Fruit fly (Drosophila melanogaster) whole organism, embryonic: ENCODE measurements around the gene Syx18.

Source experiments
- BtbVII ChIP-seq: fragments of 200-800 bp; sonication (Bioruptor generic); optimal IDR thresholded peaks from 3 replicates; lab custom pipeline; 2017; ENCODE audit warnings: missing biosample characterization, mild to moderate bottlenecking, missing genetic modification characterization
- CG10366 ChIP-seq: fragments of 200-800 bp; sonication (Bioruptor generic); IDR thresholded peaks from 2 replicates; pipeline ENCODE4 v1.3.6; 2022; ENCODE audit warnings: missing biosample characterization, missing genetic modification characterization
- CG11696 ChIP-seq: fragments of 200-800 bp; sonication (Bioruptor generic); IDR thresholded peaks from 2 replicates; pipeline ENCODE4 v1.3.6; 2022; ENCODE audit warnings: missing biosample characterization, missing genetic modification characterization
- CG12391 ChIP-seq: fragments of 200-800 bp; sonication (Bioruptor generic); optimal IDR thresholded peaks from 3 replicates; lab custom pipeline; 2018; ENCODE audit warnings: missing biosample characterization, mild to moderate bottlenecking, missing genetic modification characterization, moderate library complexity
- CG12659 ChIP-seq: fragments of 200-800 bp; sonication (Bioruptor generic); optimal IDR thresholded peaks from 3 replicates; lab custom pipeline; 2017; ENCODE audit warnings: mild to moderate bottlenecking, missing biosample characterization, missing genetic modification reagents, missing genetic modification characterization
- CG14667 ChIP-seq: fragments of 200-800 bp; sonication (Bioruptor generic); IDR thresholded peaks from 2 replicates; pipeline ENCODE4 v1.3.6; 2022; ENCODE audit warnings: missing biosample characterization, missing genetic modification characterization
- CG14710 ChIP-seq: fragments of 200-800 bp; sonication (Bioruptor generic); optimal IDR thresholded peaks from 3 replicates; lab custom pipeline; 2019; ENCODE audit warnings: missing biosample characterization, mild to moderate bottlenecking, missing genetic modification characterization, moderate library complexity
- CG15514 ChIP-seq: fragments of 200-800 bp; sonication (Bioruptor generic); optimal IDR thresholded peaks from 3 replicates; lab custom pipeline; 2017; ENCODE audit warnings: missing biosample characterization, missing genetic modification characterization, mild to moderate bottlenecking, moderate library complexity, missing genetic modification reagents
- CG16779 ChIP-seq: fragments of 200-800 bp; sonication (Bioruptor generic); IDR thresholded peaks from 2 replicates; pipeline ENCODE4 v1.3.6; 2022; ENCODE audit warnings: missing biosample characterization, missing genetic modification characterization
- CG17186 ChIP-seq: fragments of 200-800 bp; sonication (Bioruptor generic); optimal IDR thresholded peaks from 3 replicates; lab custom pipeline; 2017; ENCODE audit warnings: missing biosample characterization, missing genetic modification reagents, missing genetic modification characterization
- CG17359 ChIP-seq: fragments of 200-800 bp; sonication (Bioruptor generic); optimal IDR thresholded peaks from 3 replicates; lab custom pipeline; 2018; ENCODE audit warnings: missing biosample characterization, mild to moderate bottlenecking, missing genetic modification characterization, moderate library complexity
- CG30403 ChIP-seq: fragments of 200-800 bp; sonication (Bioruptor generic); optimal IDR thresholded peaks from 3 replicates; lab custom pipeline; 2016; ENCODE audit warnings: missing biosample characterization, missing genetic modification characterization
- CG32767 ChIP-seq: fragments of 200-800 bp; sonication (Bioruptor generic); IDR thresholded peaks from 2 replicates; pipeline ENCODE4 v1.3.6; 2022; ENCODE audit warnings: missing biosample characterization, missing genetic modification characterization
- CG32772 ChIP-seq: fragments of 200-800 bp; sonication (Bioruptor generic); IDR thresholded peaks from 2 replicates; pipeline ENCODE4 v1.3.6; 2022; ENCODE audit warnings: missing biosample characterization, missing genetic modification characterization
- CG33213 ChIP-seq: fragments of 200-800 bp; sonication (Bioruptor generic); optimal IDR thresholded peaks from 3 replicates; lab custom pipeline; 2016; ENCODE audit warnings: missing biosample characterization, missing genetic modification characterization
- CG3847 ChIP-seq: fragments of 200-800 bp; sonication (Bioruptor generic); IDR thresholded peaks from 2 replicates; pipeline ENCODE4 v1.3.6; 2022; ENCODE audit warnings: missing biosample characterization, missing genetic modification characterization
- CG4404 ChIP-seq: fragments of 200-800 bp; sonication (Bioruptor generic); IDR thresholded peaks from 2 replicates; pipeline ENCODE4 v1.3.6; 2022; ENCODE audit warnings: missing biosample characterization, missing genetic modification characterization
- CG8359 ChIP-seq: fragments of 200-800 bp; sonication (Bioruptor generic); optimal IDR thresholded peaks from 2 replicates; lab custom pipeline; 2017; ENCODE audit warnings: missing biosample characterization, mild to moderate bottlenecking, missing genetic modification characterization, borderline replicate concordance
- CkIIα-i1 ChIP-seq: fragments of 200-800 bp; sonication (Bioruptor generic); IDR thresholded peaks from 2 replicates; pipeline ENCODE4 v1.3.6; 2022; ENCODE audit warnings: missing biosample characterization, missing genetic modification characterization
- Doc3 ChIP-seq: fragments of 200-800 bp; sonication (Bioruptor generic); IDR thresholded peaks from 3 replicates; pipeline ENCODE4 v1.3.6; 2022; ENCODE audit warnings: missing biosample characterization, missing genetic modification characterization; ENCODE audit not compliant: partially characterized antibody
- Drgx ChIP-seq: fragments of 200-800 bp; sonication (Bioruptor generic); IDR thresholded peaks from 2 replicates; pipeline ENCODE4 v1.3.6; 2022; ENCODE audit warnings: missing biosample characterization, missing genetic modification characterization
- HLH54F ChIP-seq: fragments of 200-800 bp; sonication (Bioruptor generic); optimal IDR thresholded peaks from 3 replicates; lab custom pipeline; 2016; ENCODE audit warnings: missing biosample characterization, missing genetic modification characterization
- Hr51 ChIP-seq, 2 experiments: fragments of 200-800 bp; sonication (Bioruptor generic); optimal IDR thresholded peaks; 2 replicates in 1 of 2; 3 replicates in 1 of 2; lab custom pipeline; 2016 to 2018; ENCODE audit warnings: missing biosample characterization in 2 of 2, missing genetic modification characterization in 2 of 2, mild to moderate bottlenecking in 1 of 2, moderate library complexity in 1 of 2
- Hsf ChIP-seq: fragments of 200-800 bp; sonication (Bioruptor generic); optimal IDR thresholded peaks from 3 replicates; lab custom pipeline; 2016; ENCODE audit warnings: missing biosample characterization, missing genetic modification characterization
- Jarid2 ChIP-seq: fragments of 200-800 bp; sonication (Bioruptor generic); optimal IDR thresholded peaks from 3 replicates; lab custom pipeline; 2017; ENCODE audit warnings: mild to moderate bottlenecking, missing biosample characterization, missing genetic modification reagents, missing genetic modification characterization
- NC2α ChIP-seq: fragments of 200-800 bp; sonication (Bioruptor generic); optimal IDR thresholded peaks from 2 replicates; lab custom pipeline; 2016; ENCODE audit warnings: missing biosample characterization, missing genetic modification characterization
- Oli ChIP-seq: fragments of 200-800 bp; sonication (Bioruptor generic); optimal IDR thresholded peaks from 2 replicates; lab custom pipeline; 2018; ENCODE audit warnings: missing biosample characterization, mild to moderate bottlenecking, missing genetic modification characterization, moderate library complexity
- Rfx ChIP-seq: fragments of 200-800 bp; sonication (Bioruptor generic); IDR thresholded peaks from 2 replicates; pipeline ENCODE4 v1.3.6; 2022; ENCODE audit warnings: missing biosample characterization, missing genetic modification characterization
- Side ChIP-seq: fragments of 200-800 bp; sonication (Bioruptor generic); optimal IDR thresholded peaks from 2 replicates; lab custom pipeline; 2016; ENCODE audit warnings: missing biosample characterization, missing genetic modification characterization
- Sox100B ChIP-seq: fragments of 200-800 bp; sonication (Bioruptor generic); optimal IDR thresholded peaks from 3 replicates; lab custom pipeline; 2018; ENCODE audit warnings: missing biosample characterization, mild to moderate bottlenecking, missing genetic modification characterization
- Sox102F ChIP-seq: fragments of 200-800 bp; sonication (Bioruptor generic); optimal IDR thresholded peaks from 2 replicates; lab custom pipeline; 2018; ENCODE audit warnings: missing biosample characterization, mild to moderate bottlenecking, missing genetic modification characterization, moderate library complexity
- Tbp ChIP-seq: fragments of >200 bp; optimal IDR thresholded peaks from 2 replicates; lab custom pipeline; 2018; ENCODE audit warnings: missing biosample characterization, missing genetic modification characterization
- ase ChIP-seq: fragments of 200-800 bp; sonication (Bioruptor generic); IDR thresholded peaks from 3 replicates; pipeline ENCODE4 v1.3.6; 2022; ENCODE audit warnings: missing biosample characterization, missing genetic modification characterization
- bbx ChIP-seq: fragments of 200-800 bp; sonication (Bioruptor generic); IDR thresholded peaks from 2 replicates; pipeline ENCODE4 v1.3.6; 2022; ENCODE audit warnings: missing biosample characterization, missing genetic modification characterization; ENCODE audit not compliant: partially characterized antibody
- croc ChIP-seq: fragments of 200-800 bp; sonication (Bioruptor generic); conservative IDR thresholded peaks from 3 replicates; pipeline ENCODE4 v1.3.6; 2022; ENCODE audit warnings: missing biosample characterization, missing genetic modification characterization
- danr ChIP-seq: fragments of 200-800 bp; sonication (Bioruptor generic); IDR thresholded peaks from 2 replicates; pipeline ENCODE4 v1.3.6; 2022; ENCODE audit warnings: missing biosample characterization, missing genetic modification characterization
- gcm ChIP-seq: fragments of 200-800 bp; sonication (Bioruptor generic); optimal IDR thresholded peaks from 2 replicates; lab custom pipeline; 2019; ENCODE audit warnings: missing biosample characterization, mild to moderate bottlenecking, missing genetic modification characterization, moderate library complexity
- gt ChIP-seq: fragments of 200-800 bp; sonication (Bioruptor generic); IDR thresholded peaks from 2 replicates; pipeline ENCODE4 v1.3.6; 2022; ENCODE audit warnings: missing biosample characterization, missing genetic modification characterization
- her ChIP-seq: fragments of 200-800 bp; sonication (Bioruptor generic); optimal IDR thresholded peaks from 2 replicates; lab custom pipeline; 2016; ENCODE audit warnings: missing biosample characterization, missing genetic modification characterization
- hth ChIP-seq: fragments of >200 bp; optimal IDR thresholded peaks from 2 replicates; lab custom pipeline; 2017; ENCODE audit warnings: inconsistent platforms
- jigr1 ChIP-seq: fragments of 200-800 bp; sonication (Bioruptor generic); IDR thresholded peaks from 3 replicates; pipeline ENCODE4 v1.3.6; 2022; ENCODE audit warnings: missing biosample characterization, missing genetic modification characterization
- peb ChIP-seq: fragments of 200-800 bp; sonication (Bioruptor generic); IDR thresholded peaks from 2 replicates; pipeline ENCODE4 v1.3.6; 2022; ENCODE audit warnings: missing biosample characterization, missing genetic modification characterization
- pita ChIP-seq: fragments of 200-800 bp; sonication (Bioruptor generic); optimal IDR thresholded peaks from 2 replicates; lab custom pipeline; 2017; ENCODE audit warnings: missing biosample characterization, mild to moderate bottlenecking, missing genetic modification characterization
- prd ChIP-seq, 3 experiments: fragments of >200 bp in 2 of 3; fragments of 200-800 bp in 1 of 3; sonication (Bioruptor generic) in 1 of 3; optimal IDR thresholded peaks in 2 of 3; IDR thresholded peaks in 1 of 3; 2 replicates in 2 of 3; 3 replicates in 1 of 3; pipeline versions ENCODE4 v1.3.6 to Lab custom; 2017 to 2022; ENCODE audit warnings: missing biosample characterization in 1 of 3, missing genetic modification characterization in 1 of 3
- pum ChIP-seq: fragments of 200-800 bp; sonication (Bioruptor generic); optimal IDR thresholded peaks from 2 replicates; lab custom pipeline; 2016; ENCODE audit warnings: missing biosample characterization, missing genetic modification characterization
- row ChIP-seq: fragments of 200-800 bp; sonication (Bioruptor generic); IDR thresholded peaks from 3 replicates; pipeline ENCODE4 v1.3.6; 2022; ENCODE audit warnings: missing biosample characterization, missing genetic modification characterization
- stwl ChIP-seq: fragments of 200-800 bp; sonication (Bioruptor generic); optimal IDR thresholded peaks from 3 replicates; lab custom pipeline; 2018; ENCODE audit warnings: missing biosample characterization, mild to moderate bottlenecking, missing genetic modification characterization, moderate library complexity
- twi ChIP-seq: fragments of 200-800 bp; optimal IDR thresholded peaks from 2 replicates; lab custom pipeline; 2019; ENCODE audit warnings: missing biosample characterization, mild to moderate bottlenecking, missing genetic modification characterization, moderate library complexity
- vvl ChIP-seq: fragments of 200-800 bp; sonication (Bioruptor generic); IDR thresholded peaks from 2 replicates; pipeline ENCODE4 v1.3.6; 2022; ENCODE audit warnings: missing biosample characterization, missing genetic modification characterization
- zen ChIP-seq: fragments of 200-800 bp; sonication (Bioruptor generic); optimal IDR thresholded peaks from 3 replicates; lab custom pipeline; 2018; ENCODE audit warnings: missing biosample characterization, mild to moderate bottlenecking, missing genetic modification characterization, moderate library complexity

Gene Syx18

dm6 chr3R:24654770-24655322, 29.5 kb upstream of the Syx18 start, which contains the start of the genes CG31125 and CG6695 (continued):
- TF ChIP-seq CG17359 (tag; lab: Kevin White, UChicago) (no peak), Oli (tag; lab: Kevin White, UChicago) (no peak), jigr1 (GFP tag; lab: Robert Waterston, UW) (no peak), CG14710 (tag; lab: Kevin White, UChicago) (peak; percentile 75), Tbp (GFP tag; lab: Kevin White, UChicago) (no peak), CG33213 (GFP tag; lab: Kevin White, UChicago) (peak; percentile 61), Sox102F (GFP tag; lab: Kevin White, UChicago) (no peak), CG4404 (peak; percentile 34; the same call in 1 of the 2 replicates), CG15514 (GFP tag; lab: Kevin White, UChicago) (peak; percentile 98), her (GFP tag; lab: Kevin White, UChicago) (peak; percentile 53), row (GFP tag; lab: Robert Waterston, UW) (peak; percentile 70), CG8359 (GFP tag; lab: Kevin White, UChicago) (no peak), NC2α (GFP tag; lab: Kevin White, UChicago) (no peak), Jarid2 (GFP tag; lab: Kevin White, UChicago) (no peak), gcm (GFP tag; lab: Kevin White, UChicago) (no peak), Rfx (peak; percentile 75), CG16779 (no peak), croc (GFP tag; lab: Robert Waterston, UW) (no peak), danr (GFP tag; lab: Robert Waterston, UW) (no peak), zen (peak; percentile 56), vvl (GFP tag; lab: Robert Waterston, UW) (no peak; the same call in 1 of the 2 replicates), CG30403 (GFP tag; lab: Kevin White, UChicago) (peak; percentile 63), Side (peak; percentile 61), CkIIα-i1 (GFP tag; lab: Robert Waterston, UW) (no peak), Hsf (GFP tag; lab: Kevin White, UChicago) (peak; percentile 49), hth (lab: Kevin White, UChicago) (no peak), stwl (tag; lab: Kevin White, UChicago) (peak; percentile 62), CG3847 (GFP tag; lab: Robert Waterston, UW) (peak; percentile 56), CG32772 (GFP tag; lab: Robert Waterston, UW) (no peak), Hr51 (GFP tag; optimal IDR thresholded peaks at IDR 0.05; lab: Kevin White, UChicago) (peak in 1 of 2 experiments; percentile 35), Sox100B (GFP tag; lab: Kevin White, UChicago) (no peak), prd (optimal IDR thresholded peaks at IDR 0.05; lab: Kevin White, UChicago) (no peak), prd (GFP tag; IDR thresholded peaks at IDR 0.05; lab: Robert Waterston, UW) (peak; percentile 53; the same call in 1 of the 3 replicates), peb (GFP tag; lab: Robert Waterston, UW) (no peak), CG17186 (GFP tag; lab: Kevin White, UChicago) (peak; percentile 47), ase (no peak), pum (GFP tag; lab: Kevin White, UChicago) (peak; percentile 52), CG10366 (GFP tag; lab: Robert Waterston, UW) (peak; percentile 28; the same call in 1 of the 2 replicates), gt (GFP tag; lab: Robert Waterston, UW) (no peak), HLH54F (peak; percentile 60), CG14667 (0 out of 2 replicates have a peak, but pooled peaks have one; percentile 8), CG12391 (peak; percentile 64), Drgx (no peak), CG32767 (GFP tag; lab: Robert Waterston, UW) (no peak), Doc3 (peak; percentile 74), CG11696 (GFP tag; lab: Robert Waterston, UW) (no peak), twi (tag; lab: Kevin White, UChicago) (peak; percentile 47), CG12659 (GFP tag; lab: Kevin White, UChicago) (peak; percentile 78), pita (GFP tag; lab: Kevin White, UChicago) (no peak), bbx (GFP tag; lab: Robert Waterston, UW) (peak; percentile 68), BtbVII (GFP tag; lab: Kevin White, UChicago) (no peak)
